Worm (Caenorhabditis elegans): Measurements from ENCODE around the gene Y54E2A.7.

Gene Y54E2A.7

ce11 chrII:14819258-14819985 is 46.6 kb upstream of the Y54E2A.7 start:
- TF ChIP-seq hlh-15 (tag; optimal IDR thresholded peaks at IDR 0.05) (no peak), dve-1 (tag; optimal IDR thresholded peaks at IDR 0.05) (peak; percentile 86)

ce11 chrII:14818376-14818775 is 45.6 kb upstream of the Y54E2A.7 start, which contains the start of gene nhr-61:
nhr-61 (minus strand) TSS chrII:14818543.
- no peak for TF ChIP-seq T23F11.4 (GFP tag; optimal IDR thresholded peaks at IDR 0.05)

ce11 chrII:14816086-14816485 is 43.3 kb upstream of the Y54E2A.7 start:
- TF ChIP-seq lim-6 (tag; optimal IDR thresholded peaks at IDR 0.05) (no peak), tbx-2 (tag; optimal IDR thresholded peaks at IDR 0.05) (no peak), ceh-34 (tag; optimal IDR thresholded peaks at IDR 0.05) (no peak), T23F11.4 (GFP tag; optimal IDR thresholded peaks at IDR 0.05) (no peak), C08G9.2 (tag; optimal IDR thresholded peaks at IDR 0.05) (no peak), fkh-6 (tag; optimal IDR thresholded peaks at IDR 0.05) (no peak), ceh-48 (tag; optimal IDR thresholded peaks at IDR 0.05) (no peak), sox-2 (GFP tag; IDR thresholded peaks at IDR 0.05) (no peak)

ce11 chrII:14814894-14815568 is 42.2 kb upstream of the Y54E2A.7 start, which contains the start of gene W01D2.1:
W01D2.1 (plus strand) TSS chrII:14815518.
- peak; percentile 37 for TF ChIP-seq elt-2 (tag; optimal IDR thresholded peaks at IDR 0.05)
- peak; percentile 51 for TF ChIP-seq ceh-31 (tag; optimal IDR thresholded peaks at IDR 0.05)
- TF ChIP-seq nhr-11 (tag; optimal IDR thresholded peaks at IDR 0.05) = no peak
- TF ChIP-seq ceh-18 (tag; optimal IDR thresholded peaks at IDR 0.05) = no peak
- TF ChIP-seq nfya-1 (tag; optimal IDR thresholded peaks at IDR 0.05) = peak; percentile 46
- peak; percentile 15 for TF ChIP-seq tbx-2 (tag; optimal IDR thresholded peaks at IDR 0.05)
- peak; percentile 25 for TF ChIP-seq pax-1 (tag; optimal IDR thresholded peaks at IDR 0.05)
- TF ChIP-seq ahr-1 (tag; optimal IDR thresholded peaks at IDR 0.05) = no peak
- no peak for TF ChIP-seq npax-4 (tag; optimal IDR thresholded peaks at IDR 0.05)
- no peak for TF ChIP-seq pag-3 (tag; optimal IDR thresholded peaks at IDR 0.05; ENCODE audit: borderline replicate concordance)
- TF ChIP-seq che-1 (tag; optimal IDR thresholded peaks at IDR 0.05) = no peak
- TF ChIP-seq unc-42 (tag; optimal IDR thresholded peaks at IDR 0.05) = no peak
- no peak for TF ChIP-seq hlh-30 (tag; optimal IDR thresholded peaks at IDR 0.05; ENCODE audit: insufficient read depth)
- peak; percentile 66 for TF ChIP-seq dve-1 (tag; optimal IDR thresholded peaks at IDR 0.05)
- no peak for TF ChIP-seq ama-1 (optimal IDR thresholded peaks at IDR 0.05)
- TF ChIP-seq ceh-19 (GFP tag; optimal IDR thresholded peaks at IDR 0.05) = no peak
- peak; percentile 63 for TF ChIP-seq unc-55 (GFP tag; optimal IDR thresholded peaks at IDR 0.05)
- no peak for TF ChIP-seq F13H6.1 (tag; optimal IDR thresholded peaks at IDR 0.05)

- TF ChIP-seq ceh-30 (tag; optimal IDR thresholded peaks at IDR 0.05) = no peak
- TF ChIP-seq hlh-8 (tag; optimal IDR thresholded peaks at IDR 0.05) = no peak
- TF ChIP-seq ceh-14 (tag; optimal IDR thresholded peaks at IDR 0.05) = no peak
- no peak for TF ChIP-seq lin-11 (tag; optimal IDR thresholded peaks at IDR 0.05)
- no peak for TF ChIP-seq fkh-6 (tag; optimal IDR thresholded peaks at IDR 0.05)
- no peak for TF ChIP-seq ttx-3 (tag; optimal IDR thresholded peaks at IDR 0.05)
- no peak for TF ChIP-seq pat-9 (tag; optimal IDR thresholded peaks at IDR 0.05)
- no peak for TF ChIP-seq unc-86 (tag; optimal IDR thresholded peaks at IDR 0.05)
- TF ChIP-seq unc-3 (GFP tag; conservative IDR thresholded peaks at IDR 0.05) = no peak
- no peak for TF ChIP-seq unc-3 (tag; optimal IDR thresholded peaks at IDR 0.05)
- no peak for TF ChIP-seq ceh-45 (GFP tag; IDR thresholded peaks at IDR 0.05)
- TF ChIP-seq gmeb-2 (tag; optimal IDR thresholded peaks at IDR 0.05) = no peak
Measured at ce11 chrII:14813106-14813505, 40.3 kb upstream of the Y54E2A.7 start.
